Worm (Caenorhabditis elegans) whole organism, early embryonic: ENCODE results near the gene gos-28.

Source experiments
- ama-1 ChIP-seq: fragments of 150-350 bp; optimal IDR thresholded peaks from 2 replicates; lab custom pipeline; 2014
- ceh-36 ChIP-seq: sonication (generic microtip); optimal IDR thresholded peaks from 2 replicates; lab custom pipeline; 2016; ENCODE audit warnings: missing genetic modification characterization, inconsistent platforms, missing compliant biosample characterization
- hnd-1 ChIP-seq: sonication (generic microtip); optimal IDR thresholded peaks from 2 replicates; lab custom pipeline; 2016; ENCODE audit warnings: missing genetic modification characterization, missing compliant biosample characterization
- sea-1 ChIP-seq: fragments of 200-800 bp; sonication (Bioruptor generic); conservative IDR thresholded peaks from 2 replicates; pipeline ENCODE4 v1.3.6; 2022; ENCODE audit warnings: missing genetic modification characterization, missing compliant biosample characterization

ce11 chrIII:7339138-7339537 is 9.8 kb downstream of the gos-28 start:
- TF ChIP-seq ceh-36 (tag; lab: Kevin White, UChicago) = no peak
- no peak for TF ChIP-seq sea-1
- TF ChIP-seq ama-1 (lab: Kevin White, UChicago) = no peak
- no peak for TF ChIP-seq hnd-1
